Fruit fly (Drosophila melanogaster) whole organism, embryonic: Measurements from ENCODE around the gene CG8891.

Experiments used
- Aef1 ChIP-seq: fragments of 200-800 bp; sonication (Bioruptor generic); IDR thresholded peaks from 3 replicates; pipeline ENCODE4 v1.3.6; 2022; ENCODE audit warnings: missing biosample characterization, missing genetic modification characterization
- Antp ChIP-seq: fragments of 200-800 bp; sonication (Bioruptor generic); optimal IDR thresholded peaks from 3 replicates; lab custom pipeline; 2016; ENCODE audit warnings: missing biosample characterization, missing genetic modification characterization
- CG10321 ChIP-seq: fragments of 200-800 bp; sonication (Bioruptor generic); IDR thresholded peaks from 2 replicates; pipeline ENCODE4 v1.3.6; 2022; ENCODE audit warnings: missing biosample characterization, missing genetic modification characterization
- CG10431 ChIP-seq: fragments of 200-800 bp; sonication (Bioruptor generic); optimal IDR thresholded peaks from 3 replicates; lab custom pipeline; 2018; ENCODE audit warnings: missing biosample characterization, mild to moderate bottlenecking, missing genetic modification characterization
- CG12071 ChIP-seq: fragments of 200-800 bp; sonication (Bioruptor generic); optimal IDR thresholded peaks from 3 replicates; lab custom pipeline; 2018; ENCODE audit warnings: missing biosample characterization, mild to moderate bottlenecking, missing genetic modification characterization
- CG12659 ChIP-seq: fragments of 200-800 bp; sonication (Bioruptor generic); optimal IDR thresholded peaks from 3 replicates; lab custom pipeline; 2017; ENCODE audit warnings: mild to moderate bottlenecking, missing biosample characterization, missing genetic modification reagents, missing genetic modification characterization
- CG14667 ChIP-seq: fragments of 200-800 bp; sonication (Bioruptor generic); IDR thresholded peaks from 2 replicates; pipeline ENCODE4 v1.3.6; 2022; ENCODE audit warnings: missing biosample characterization, missing genetic modification characterization
- CG15073 ChIP-seq: fragments of 200-800 bp; sonication (Bioruptor generic); optimal IDR thresholded peaks from 2 replicates; lab custom pipeline; 2016; ENCODE audit warnings: missing biosample characterization, missing genetic modification characterization
- CG15696 ChIP-seq: fragments of 200-800 bp; sonication (Bioruptor generic); optimal IDR thresholded peaks from 2 replicates; lab custom pipeline; 2019; ENCODE audit warnings: missing biosample characterization, mild to moderate bottlenecking, missing genetic modification characterization, moderate library complexity
- CG17328 ChIP-seq: fragments of 200-800 bp; sonication (Bioruptor generic); IDR thresholded peaks from 2 replicates; pipeline ENCODE4 v1.3.6; 2022; ENCODE audit warnings: missing biosample characterization, missing genetic modification characterization
- CG17361 ChIP-seq: fragments of 200-800 bp; sonication (Bioruptor generic); IDR thresholded peaks from 3 replicates; pipeline ENCODE4 v1.3.6; 2022; ENCODE audit warnings: missing biosample characterization, missing genetic modification characterization
- CG2875 ChIP-seq: fragments of 200-800 bp; sonication (Bioruptor generic); optimal IDR thresholded peaks from 2 replicates; lab custom pipeline; 2017; ENCODE audit warnings: missing biosample characterization, mild to moderate bottlenecking, missing genetic modification characterization, missing genetic modification reagents
- CG3281 ChIP-seq: fragments of 200-800 bp; sonication (Bioruptor generic); optimal IDR thresholded peaks from 3 replicates; lab custom pipeline; 2017; ENCODE audit warnings: missing biosample characterization, mild to moderate bottlenecking, missing genetic modification characterization
- CG3407 ChIP-seq: fragments of 200-800 bp; sonication (Bioruptor generic); optimal IDR thresholded peaks from 2 replicates; lab custom pipeline; 2018; ENCODE audit warnings: missing biosample characterization, mild to moderate bottlenecking, missing genetic modification characterization
- CG4404 ChIP-seq: fragments of 200-800 bp; sonication (Bioruptor generic); IDR thresholded peaks from 2 replicates; pipeline ENCODE4 v1.3.6; 2022; ENCODE audit warnings: missing biosample characterization, missing genetic modification characterization
- CG4617 ChIP-seq: fragments of 200-800 bp; sonication (Bioruptor generic); optimal IDR thresholded peaks from 3 replicates; lab custom pipeline; 2016; ENCODE audit warnings: missing biosample characterization, missing genetic modification characterization, borderline replicate concordance
- CG7928 ChIP-seq: fragments of 200-800 bp; sonication (Bioruptor generic); optimal IDR thresholded peaks from 2 replicates; lab custom pipeline; 2017; ENCODE audit warnings: missing biosample characterization, mild to moderate bottlenecking, missing genetic modification characterization
- Doc3 ChIP-seq: fragments of 200-800 bp; sonication (Bioruptor generic); IDR thresholded peaks from 3 replicates; pipeline ENCODE4 v1.3.6; 2022; ENCODE audit warnings: missing biosample characterization, missing genetic modification characterization; ENCODE audit not compliant: partially characterized antibody
- E2f2 ChIP-seq: fragments of 200-800 bp; sonication (Bioruptor generic); IDR thresholded peaks from 2 replicates; pipeline ENCODE4 v1.3.6; 2022; ENCODE audit warnings: missing biosample characterization, missing genetic modification characterization
- Eip74EF ChIP-seq, 2 experiments: fragments of 200-800 bp in 1 of 2; fragments of >200 bp in 1 of 2; sonication (Bioruptor generic) in 1 of 2; optimal IDR thresholded peaks; 2 replicates each; lab custom pipeline; 2017 to 2019; ENCODE audit warnings: missing biosample characterization in 2 of 2, missing genetic modification characterization in 2 of 2, mild to moderate bottlenecking in 1 of 2, moderate library complexity in 1 of 2
- H15 ChIP-seq: fragments of 200-800 bp; sonication (Bioruptor generic); IDR thresholded peaks from 3 replicates; pipeline ENCODE4 v1.3.6; 2022; ENCODE audit warnings: missing biosample characterization, missing genetic modification characterization
- H2.0 ChIP-seq: fragments of 200-800 bp; sonication (Bioruptor generic); IDR thresholded peaks from 2 replicates; pipeline ENCODE4 v1.3.6; 2022; ENCODE audit warnings: missing biosample characterization, missing genetic modification characterization
- Hmr ChIP-seq: fragments of 200-800 bp; sonication (Bioruptor generic); optimal IDR thresholded peaks from 3 replicates; lab custom pipeline; 2017; ENCODE audit warnings: mild to moderate bottlenecking, missing biosample characterization, missing genetic modification reagents, missing genetic modification characterization
- MTF-1 ChIP-seq: fragments of 200-800 bp; sonication (Bioruptor generic); optimal IDR thresholded peaks from 2 replicates; lab custom pipeline; 2018; ENCODE audit warnings: missing biosample characterization, mild to moderate bottlenecking, missing genetic modification characterization, borderline replicate concordance
- Meics ChIP-seq: fragments of 200-800 bp; sonication (Bioruptor generic); optimal IDR thresholded peaks from 2 replicates; lab custom pipeline; 2017; ENCODE audit warnings: missing biosample characterization, mild to moderate bottlenecking, missing genetic modification characterization
- NFAT ChIP-seq: fragments of 200-800 bp; sonication (Bioruptor generic); IDR thresholded peaks from 2 replicates; pipeline ENCODE4 v1.3.6; 2022; ENCODE audit warnings: missing biosample characterization, missing genetic modification characterization
- Nf-YA ChIP-seq: fragments of 200-800 bp; sonication (Bioruptor generic); IDR thresholded peaks from 2 replicates; pipeline ENCODE4 v1.3.6; 2022; ENCODE audit warnings: missing biosample characterization, missing genetic modification characterization
- Oli ChIP-seq: fragments of 200-800 bp; sonication (Bioruptor generic); optimal IDR thresholded peaks from 2 replicates; lab custom pipeline; 2018; ENCODE audit warnings: missing biosample characterization, mild to moderate bottlenecking, missing genetic modification characterization, moderate library complexity
- Six4 ChIP-seq: fragments of 200-800 bp; sonication (Bioruptor generic); optimal IDR thresholded peaks from 2 replicates; lab custom pipeline; 2016; ENCODE audit warnings: missing biosample characterization, missing genetic modification characterization
- Spps ChIP-seq: fragments of 200-800 bp; sonication (Bioruptor generic); optimal IDR thresholded peaks from 2 replicates; lab custom pipeline; 2018; ENCODE audit warnings: missing biosample characterization, mild to moderate bottlenecking, missing genetic modification characterization
- Sry-β ChIP-seq: fragments of 200-800 bp; sonication (Bioruptor generic); optimal IDR thresholded peaks from 2 replicates; lab custom pipeline; 2018; ENCODE audit warnings: missing biosample characterization, mild to moderate bottlenecking, missing genetic modification characterization, moderate library complexity
- Usf ChIP-seq: fragments of 200-800 bp; sonication (Bioruptor generic); optimal IDR thresholded peaks from 2 replicates; lab custom pipeline; 2017; ENCODE audit warnings: missing genotype, missing biosample characterization, missing genetic modification characterization
- bab2 ChIP-seq: fragments of 200-800 bp; sonication (Bioruptor generic); optimal IDR thresholded peaks from 2 replicates; lab custom pipeline; 2016; ENCODE audit warnings: missing biosample characterization, missing genetic modification characterization
- bsh ChIP-seq, 2 experiments: fragments of 200-800 bp; sonication (Bioruptor generic); optimal IDR thresholded peaks; 2 replicates each; lab custom pipeline; 2017 to 2018; ENCODE audit warnings: mild to moderate bottlenecking in 2 of 2, missing biosample characterization in 2 of 2, missing genetic modification characterization in 2 of 2, moderate library complexity in 1 of 2
- corto ChIP-seq: fragments of 200-800 bp; sonication (Bioruptor generic); optimal IDR thresholded peaks from 2 replicates; lab custom pipeline; 2016; ENCODE audit warnings: missing biosample characterization, mild to moderate bottlenecking, missing genetic modification characterization, moderate library complexity
- dpn ChIP-seq, 2 experiments: fragments of 200-800 bp; sonication (Bioruptor generic); optimal IDR thresholded peaks; 3 replicates each; lab custom pipeline; 2016; ENCODE audit warnings: missing biosample characterization in 2 of 2, missing genetic modification characterization in 2 of 2
- dysf ChIP-seq: fragments of 200-800 bp; sonication (Bioruptor generic); IDR thresholded peaks from 3 replicates; pipeline ENCODE4 v1.3.6; 2022; ENCODE audit warnings: missing biosample characterization, missing genetic modification characterization
- ftz-f1 ChIP-seq: fragments of 200-800 bp; sonication (Bioruptor generic); optimal IDR thresholded peaks from 2 replicates; lab custom pipeline; 2016; ENCODE audit warnings: missing biosample characterization, missing genetic modification characterization
- gce ChIP-seq: fragments of 200-800 bp; sonication (Bioruptor generic); IDR thresholded peaks from 3 replicates; pipeline ENCODE4 v1.3.6; 2022; ENCODE audit warnings: missing biosample characterization, missing genetic modification characterization
- hbn ChIP-seq: fragments of 200-800 bp; sonication (Bioruptor generic); IDR thresholded peaks from 2 replicates; pipeline ENCODE4 v1.3.6; 2022; ENCODE audit warnings: missing biosample characterization, missing genetic modification characterization; ENCODE audit not compliant: partially characterized antibody
- her ChIP-seq: fragments of 200-800 bp; sonication (Bioruptor generic); optimal IDR thresholded peaks from 2 replicates; lab custom pipeline; 2016; ENCODE audit warnings: missing biosample characterization, missing genetic modification characterization
- inv ChIP-seq: fragments of 200-800 bp; sonication (Bioruptor generic); IDR thresholded peaks from 2 replicates; pipeline ENCODE4 v1.3.6; 2022; ENCODE audit warnings: missing biosample characterization, missing genetic modification characterization; ENCODE audit not compliant: partially characterized antibody
- klu ChIP-seq: fragments of 200-800 bp; sonication (Bioruptor generic); IDR thresholded peaks from 2 replicates; pipeline ENCODE4 v1.3.6; 2022; ENCODE audit warnings: missing biosample characterization, missing genetic modification characterization
- pnt ChIP-seq: fragments of 200-800 bp; sonication (Bioruptor generic); optimal IDR thresholded peaks from 3 replicates; lab custom pipeline; 2016; ENCODE audit warnings: missing biosample characterization, missing genetic modification characterization
- pum ChIP-seq: fragments of 200-800 bp; sonication (Bioruptor generic); optimal IDR thresholded peaks from 2 replicates; lab custom pipeline; 2016; ENCODE audit warnings: missing biosample characterization, missing genetic modification characterization
- ro ChIP-seq: fragments of 200-800 bp; sonication (Bioruptor generic); IDR thresholded peaks from 2 replicates; pipeline ENCODE4 v1.3.6; 2022; ENCODE audit warnings: missing biosample characterization, missing genetic modification characterization
- slbo ChIP-seq: fragments of 200-800 bp; sonication (Bioruptor generic); IDR thresholded peaks from 2 replicates; pipeline ENCODE4 v1.3.6; 2022; ENCODE audit warnings: missing biosample characterization, missing genetic modification characterization
- tap ChIP-seq: fragments of 200-800 bp; optimal IDR thresholded peaks from 3 replicates; lab custom pipeline; 2019; ENCODE audit warnings: missing biosample characterization, mild to moderate bottlenecking, missing genetic modification characterization, moderate library complexity
- wdn ChIP-seq: fragments of 200-800 bp; sonication (Bioruptor generic); IDR thresholded peaks from 2 replicates; pipeline ENCODE4 v1.3.6; 2022; ENCODE audit warnings: missing biosample characterization, missing genetic modification characterization
- wor ChIP-seq: fragments of 200-800 bp; sonication (Bioruptor generic); IDR thresholded peaks from 2 replicates; pipeline ENCODE4 v1.3.6; 2022; ENCODE audit warnings: missing biosample characterization, missing genetic modification characterization

The CG8891 gene

DNA sequence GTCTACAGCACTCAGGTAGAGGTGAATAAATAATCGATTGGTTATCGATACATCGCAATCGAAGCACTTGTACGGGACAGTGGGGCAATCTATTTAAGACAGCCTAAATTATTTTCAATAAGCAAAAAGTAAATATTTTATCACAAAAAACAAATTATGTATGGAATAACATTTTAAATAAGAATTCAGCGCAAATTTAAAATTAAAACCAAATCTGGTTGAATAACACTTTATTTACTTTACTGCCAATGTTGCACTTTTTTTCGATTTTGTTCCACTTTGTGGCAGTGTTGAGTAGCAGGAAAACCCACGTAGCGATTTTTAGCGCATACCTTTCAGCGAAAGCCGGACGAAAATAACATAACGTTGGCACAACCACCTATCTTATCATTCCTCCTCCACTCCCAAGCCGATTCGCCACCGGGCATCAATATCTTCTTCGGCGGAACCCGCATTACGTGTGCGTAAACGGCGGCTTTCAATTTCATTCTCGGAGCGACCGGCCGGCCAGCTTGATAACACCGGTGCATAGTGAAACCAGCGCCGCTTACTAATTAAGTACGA lies 2.1 kb downstream of the CG8891 start, which contains the start of the genes Gmd and CG3792 (continued):
- peak; percentile 90 for TF ChIP-seq her (GFP tag; lab: Kevin White, UChicago)
- peak; percentile 96 for TF ChIP-seq Meics
- TF ChIP-seq CG15073, result peak; percentile 58
- TF ChIP-seq CG7928 (GFP tag; lab: Kevin White, UChicago), result peak; percentile 72
- peak; percentile 97 for TF ChIP-seq CG12659 (GFP tag; lab: Kevin White, UChicago)
- TF ChIP-seq Spps (tag; lab: Kevin White, UChicago), result peak; percentile 93
- TF ChIP-seq Usf (GFP tag; lab: Kevin White, UChicago), result peak; percentile 87
- peak; percentile 97 for TF ChIP-seq dysf (GFP tag; lab: Robert Waterston, UW)
- TF ChIP-seq ro (GFP tag; lab: Robert Waterston, UW), result peak; percentile 91
- TF ChIP-seq Six4 (GFP tag; lab: Kevin White, UChicago), result peak; percentile 92
- TF ChIP-seq Antp, result peak; percentile 95
- peak; percentile 94 for TF ChIP-seq pum (GFP tag; lab: Kevin White, UChicago)
- TF ChIP-seq bab2 (GFP tag; lab: Kevin White, UChicago), result peak; percentile 91
- peak; percentile 93 for TF ChIP-seq H2.0 (GFP tag; lab: Robert Waterston, UW)
- TF ChIP-seq slbo (GFP tag; lab: Robert Waterston, UW), result peak; percentile 98
- TF ChIP-seq CG15696 (tag; lab: Kevin White, UChicago), result peak; percentile 96
- peak; percentile 93 for TF ChIP-seq pnt (GFP tag; lab: Kevin White, UChicago)
- peak; percentile 98 for TF ChIP-seq CG17361
- TF ChIP-seq corto (GFP tag; lab: Kevin White, UChicago), result no peak
- TF ChIP-seq inv (GFP tag; lab: Robert Waterston, UW), result peak; percentile 84
- peak; percentile 94 for TF ChIP-seq wdn (GFP tag; lab: Robert Waterston, UW)
- TF ChIP-seq CG10431 (GFP tag; lab: Kevin White, UChicago), result peak; percentile 82
- TF ChIP-seq CG3407 (GFP tag; lab: Kevin White, UChicago), result peak; percentile 78
- TF ChIP-seq CG4617 (GFP tag; lab: Kevin White, UChicago), result peak; percentile 92
- TF ChIP-seq CG12071 (GFP tag; lab: Kevin White, UChicago), result no peak
- peak; percentile 95 for TF ChIP-seq H15 (GFP tag; lab: Robert Waterston, UW)
- peak; percentile 95 for TF ChIP-seq wor (GFP tag; lab: Robert Waterston, UW)
- peak; percentile 63 to 95 for TF ChIP-seq bsh (GFP tag; optimal IDR thresholded peaks at IDR 0.05; lab: Kevin White, UChicago)
- TF ChIP-seq E2f2 (GFP tag; lab: Robert Waterston, UW), result peak; percentile 81
- TF ChIP-seq CG14667, result peak; percentile 93
- TF ChIP-seq ftz-f1 (GFP tag; lab: Kevin White, UChicago), result peak; percentile 52
- peak; percentile 94 for TF ChIP-seq Hmr (GFP tag; lab: Kevin White, UChicago)
- TF ChIP-seq gce (GFP tag; lab: Robert Waterston, UW), result peak; percentile 85; the same call in 2 of the 3 replicates
- TF ChIP-seq Sry-β (GFP tag; lab: Kevin White, UChicago), result peak; percentile 76
- TF ChIP-seq CG10321 (GFP tag; lab: Robert Waterston, UW), result peak; percentile 81
- peak; percentile 86 for TF ChIP-seq Nf-YA (GFP tag; lab: Robert Waterston, UW)
- TF ChIP-seq CG2875, result peak; percentile 88
- peak; percentile 94 for TF ChIP-seq Oli (tag; lab: Kevin White, UChicago)
- peak; percentile 95 for TF ChIP-seq klu
- TF ChIP-seq MTF-1 (GFP tag; lab: Kevin White, UChicago), result peak; percentile 89
- peak; percentile 95 for TF ChIP-seq Aef1 (GFP tag; lab: Robert Waterston, UW)
- TF ChIP-seq CG4404 (GFP tag; lab: Robert Waterston, UW), result peak; percentile 96
- TF ChIP-seq CG3281, result peak; percentile 95
- peak; percentile 95 to 96 for TF ChIP-seq dpn (GFP tag; optimal IDR thresholded peaks at IDR 0.05; lab: Kevin White, UChicago)
- TF ChIP-seq tap, result peak; percentile 88
- peak; percentile 94 for TF ChIP-seq NFAT (GFP tag; lab: Robert Waterston, UW)
- peak; percentile 88 for TF ChIP-seq Doc3 (GFP tag; lab: Robert Waterston, UW)
- peak in 1 of 2 experiments; percentile 88 for TF ChIP-seq Eip74EF (GFP tag; optimal IDR thresholded peaks at IDR 0.05; lab: Kevin White, UChicago)
- peak; percentile 81 for TF ChIP-seq hbn (GFP tag; lab: Robert Waterston, UW)
- peak; percentile 97 for TF ChIP-seq CG17328 (GFP tag; lab: Robert Waterston, UW)
